Fruit fly (Drosophila melanogaster) whole organism, prepupa: Measurements from ENCODE around the gene Rtca.

Experiments
- Blimp-1 ChIP-seq: fragments of 200-800 bp; sonication (Bioruptor generic); optimal IDR thresholded peaks from 3 replicates; lab custom pipeline; 2017; ENCODE audit warnings: missing biosample characterization, missing genetic modification characterization, mild to moderate bottlenecking, moderate library complexity, missing genetic modification reagents
- CG10631 ChIP-seq: fragments of 200-800 bp; sonication (Bioruptor generic); optimal IDR thresholded peaks from 2 replicates; lab custom pipeline; 2016; ENCODE audit warnings: missing biosample characterization, missing genetic modification characterization
- CG11294 ChIP-seq: fragments of 200-800 bp; sonication (Bioruptor generic); IDR thresholded peaks from 2 replicates; pipeline ENCODE4 v1.3.6; 2022; ENCODE audit warnings: missing biosample characterization, missing genetic modification characterization
- CG11762 ChIP-seq: fragments of 200-800 bp; sonication (Bioruptor generic); optimal IDR thresholded peaks from 3 replicates; lab custom pipeline; 2016; ENCODE audit warnings: missing biosample characterization, missing genetic modification characterization; ENCODE audit not compliant: insufficient read depth
- CG11902 ChIP-seq: fragments of 200-800 bp; sonication (Bioruptor generic); optimal IDR thresholded peaks from 3 replicates; lab custom pipeline; 2016; ENCODE audit warnings: missing biosample characterization, missing genetic modification characterization
- CG1621 ChIP-seq: fragments of 200-800 bp; sonication (Bioruptor generic); optimal IDR thresholded peaks from 3 replicates; lab custom pipeline; 2018; ENCODE audit warnings: missing biosample characterization, mild to moderate bottlenecking, missing genetic modification characterization
- CG16779 ChIP-seq: fragments of 200-800 bp; sonication (Bioruptor generic); optimal IDR thresholded peaks from 3 replicates; lab custom pipeline; 2017; ENCODE audit warnings: missing biosample characterization, mild to moderate bottlenecking, missing genetic modification characterization
- CG3032 ChIP-seq: fragments of 200-800 bp; optimal IDR thresholded peaks from 2 replicates; lab custom pipeline; 2019; ENCODE audit warnings: missing biosample characterization, mild to moderate bottlenecking, missing genetic modification characterization, moderate library complexity
- CG31627 ChIP-seq: fragments of 200-800 bp; sonication (Bioruptor generic); optimal IDR thresholded peaks from 3 replicates; lab custom pipeline; 2016; ENCODE audit warnings: missing biosample characterization, missing genetic modification characterization
- CG34406 ChIP-seq: fragments of 200-800 bp; sonication (Bioruptor generic); optimal IDR thresholded peaks from 3 replicates; lab custom pipeline; 2016; ENCODE audit warnings: missing biosample characterization, missing genetic modification characterization
- CG3919 ChIP-seq: fragments of 200-800 bp; sonication (Bioruptor generic); optimal IDR thresholded peaks from 3 replicates; lab custom pipeline; 2016; ENCODE audit warnings: missing biosample characterization, missing genetic modification characterization
- CG4318 ChIP-seq: fragments of 200-800 bp; sonication (Bioruptor generic); optimal IDR thresholded peaks from 3 replicates; lab custom pipeline; 2017; ENCODE audit warnings: missing biosample characterization, mild to moderate bottlenecking, missing genetic modification characterization
- CG6792 ChIP-seq: fragments of 200-800 bp; sonication (Bioruptor generic); optimal IDR thresholded peaks from 3 replicates; lab custom pipeline; 2016; ENCODE audit warnings: missing biosample characterization, missing genetic modification characterization
- CG6808 ChIP-seq: fragments of 200-800 bp; sonication (Bioruptor generic); optimal IDR thresholded peaks from 3 replicates; lab custom pipeline; 2017; ENCODE audit warnings: missing biosample characterization, missing genetic modification characterization, mild to moderate bottlenecking, moderate library complexity, missing genetic modification reagents
- CG6854 ChIP-seq: fragments of 200-800 bp; sonication (Bioruptor generic); optimal IDR thresholded peaks from 2 replicates; lab custom pipeline; 2017; ENCODE audit warnings: missing biosample characterization, mild to moderate bottlenecking, missing genetic modification characterization
- CG7368 ChIP-seq: fragments of 200-800 bp; sonication (Bioruptor generic); optimal IDR thresholded peaks from 3 replicates; lab custom pipeline; 2016; ENCODE audit warnings: missing biosample characterization, missing genetic modification characterization
- CG8119 ChIP-seq: fragments of 200-800 bp; sonication (Bioruptor generic); IDR thresholded peaks from 3 replicates; pipeline ENCODE4 v1.3.6; 2022; ENCODE audit warnings: missing biosample characterization, missing genetic modification characterization
- CG8319 ChIP-seq: fragments of 200-800 bp; sonication (Bioruptor generic); optimal IDR thresholded peaks from 3 replicates; lab custom pipeline; 2016; ENCODE audit warnings: missing biosample characterization, missing genetic modification characterization
- CG8632 ChIP-seq: fragments of 200-800 bp; sonication (Bioruptor generic); optimal IDR thresholded peaks from 3 replicates; lab custom pipeline; 2016; ENCODE audit warnings: missing biosample characterization, missing genetic modification characterization
- Eip78C ChIP-seq: fragments of 200-800 bp; sonication (Bioruptor generic); peaks from one replicate; lab custom pipeline; 2016; ENCODE audit warnings: missing biosample characterization, missing genetic modification characterization
- Ets96B ChIP-seq: fragments of 200-800 bp; optimal IDR thresholded peaks from 2 replicates; lab custom pipeline; 2019; ENCODE audit warnings: missing biosample characterization, mild to moderate bottlenecking, missing genetic modification characterization, moderate library complexity
- Hr4 ChIP-seq: fragments of 200-800 bp; sonication (Bioruptor generic); optimal IDR thresholded peaks from 3 replicates; lab custom pipeline; 2016; ENCODE audit warnings: missing biosample characterization, missing genetic modification characterization
- Lpt ChIP-seq: fragments of 200-800 bp; sonication (Bioruptor generic); optimal IDR thresholded peaks from 3 replicates; lab custom pipeline; 2016; ENCODE audit warnings: missing biosample characterization, missing genetic modification characterization
- Met ChIP-seq: fragments of 200-800 bp; sonication (Bioruptor generic); optimal IDR thresholded peaks from 3 replicates; lab custom pipeline; 2016; ENCODE audit warnings: missing biosample characterization, missing genetic modification characterization
- Smox ChIP-seq: fragments of 200-800 bp; sonication (Bioruptor generic); optimal IDR thresholded peaks from 3 replicates; lab custom pipeline; 2016; ENCODE audit warnings: missing biosample characterization, missing genetic modification characterization
- Sox102F ChIP-seq: fragments of 200-800 bp; sonication (Bioruptor generic); optimal IDR thresholded peaks from 2 replicates; lab custom pipeline; 2016; ENCODE audit warnings: missing biosample characterization, mild to moderate bottlenecking, missing genetic modification characterization
- Sox14 ChIP-seq: fragments of 200-800 bp; sonication (Bioruptor generic); optimal IDR thresholded peaks from 3 replicates; lab custom pipeline; 2016; ENCODE audit warnings: missing biosample characterization, missing genetic modification characterization
- Sox15 ChIP-seq: fragments of 200-800 bp; sonication (Bioruptor generic); optimal IDR thresholded peaks from 3 replicates; lab custom pipeline; 2016; ENCODE audit warnings: missing biosample characterization, missing genetic modification characterization
- achi ChIP-seq: fragments of 200-800 bp; sonication (Bioruptor generic); optimal IDR thresholded peaks from 3 replicates; lab custom pipeline; 2016; ENCODE audit warnings: missing biosample characterization, missing genetic modification characterization
- acj6 ChIP-seq: fragments of 200-800 bp; sonication (Bioruptor generic); optimal IDR thresholded peaks from 3 replicates; lab custom pipeline; 2016; ENCODE audit warnings: missing biosample characterization, missing genetic modification characterization
- cyc ChIP-seq: fragments of 200-800 bp; sonication (Bioruptor generic); optimal IDR thresholded peaks from 3 replicates; lab custom pipeline; 2016; ENCODE audit warnings: missing biosample characterization, missing genetic modification characterization
- dac ChIP-seq: fragments of 200-800 bp; sonication (Bioruptor generic); optimal IDR thresholded peaks from 2 replicates; lab custom pipeline; 2017; ENCODE audit warnings: missing biosample characterization, mild to moderate bottlenecking, missing genetic modification characterization
- dsx ChIP-seq: fragments of 200-800 bp; optimal IDR thresholded peaks from 3 replicates; lab custom pipeline; 2019; ENCODE audit warnings: missing biosample characterization, mild to moderate bottlenecking, missing genetic modification characterization, moderate library complexity; ENCODE audit not compliant: poor library complexity, severe bottlenecking
- eg ChIP-seq: fragments of 200-800 bp; sonication (Bioruptor generic); IDR thresholded peaks from 3 replicates; pipeline ENCODE4 v1.3.6; 2022; ENCODE audit warnings: missing biosample characterization, missing genetic modification characterization
- esn ChIP-seq: fragments of 200-800 bp; sonication (Bioruptor generic); optimal IDR thresholded peaks from 2 replicates; lab custom pipeline; 2016; ENCODE audit warnings: missing biosample characterization, mild to moderate bottlenecking, missing genetic modification characterization, moderate library complexity
- fd85E ChIP-seq: fragments of 200-800 bp; sonication (Bioruptor generic); optimal IDR thresholded peaks from 3 replicates; lab custom pipeline; 2016; ENCODE audit warnings: missing biosample characterization, missing genetic modification characterization
- fkh ChIP-seq: fragments of 200-800 bp; sonication (Bioruptor generic); optimal IDR thresholded peaks from 3 replicates; lab custom pipeline; 2017; ENCODE audit warnings: missing biosample characterization, mild to moderate bottlenecking, missing genetic modification characterization, moderate library complexity
- lz ChIP-seq: fragments of 200-800 bp; sonication (Bioruptor generic); optimal IDR thresholded peaks from 3 replicates; lab custom pipeline; 2016; ENCODE audit warnings: missing biosample characterization, missing genetic modification characterization
- net ChIP-seq: fragments of 200-800 bp; sonication (Bioruptor generic); optimal IDR thresholded peaks from 3 replicates; lab custom pipeline; 2016; ENCODE audit warnings: missing biosample characterization, missing genetic modification characterization
- pdm3 ChIP-seq: fragments of 200-800 bp; sonication (Bioruptor generic); optimal IDR thresholded peaks from 3 replicates; lab custom pipeline; 2016; ENCODE audit warnings: missing biosample characterization, missing genetic modification characterization
- spab ChIP-seq: fragments of 200-800 bp; sonication (Bioruptor generic); optimal IDR thresholded peaks from 2 replicates; lab custom pipeline; 2017; ENCODE audit warnings: missing biosample characterization, mild to moderate bottlenecking, missing genetic modification characterization, missing genetic modification reagents
- ss ChIP-seq, 2 experiments: fragments of 200-800 bp; sonication (Bioruptor generic); optimal IDR thresholded peaks; 2 replicates in 1 of 2; 3 replicates in 1 of 2; lab custom pipeline; 2017 to 2018; ENCODE audit warnings: mild to moderate bottlenecking in 2 of 2, missing biosample characterization in 2 of 2, missing genetic modification characterization in 2 of 2, moderate library complexity in 1 of 2
- svp ChIP-seq: fragments of 200-800 bp; sonication (Bioruptor generic); peaks from one replicate; lab custom pipeline; 2016; ENCODE audit warnings: missing biosample characterization, missing genetic modification characterization

Gene Rtca

dm6 chrX:2121716-2122601, 49.7 kb downstream of the Rtca start (continued):
- TF ChIP-seq Hr4 (peak; percentile 71), Sox15 (GFP tag; lab: Kevin White, UChicago) (peak; percentile 56), esn (GFP tag; lab: Kevin White, UChicago) (peak; percentile 72), eg (GFP tag; lab: Robert Waterston, UW) (peak; percentile 60; the same call in 2 of the 3 replicates), CG31627 (peak; percentile 68), svp (GFP tag; lab: Kevin White, UChicago) (peak; percentile 94), CG8632 (peak; percentile 68), CG3919 (GFP tag; lab: Kevin White, UChicago) (peak; percentile 74), cyc (GFP tag; lab: Kevin White, UChicago) (peak; percentile 70), CG6808 (peak; percentile 74), ss (GFP tag; optimal IDR thresholded peaks at IDR 0.05; lab: Kevin White, UChicago) (peak; percentile 66 to 73), fkh (GFP tag; lab: Kevin White, UChicago) (no peak), acj6 (peak; percentile 73), Lpt (GFP tag; lab: Kevin White, UChicago) (peak; percentile 34), CG6854 (GFP tag; lab: Kevin White, UChicago) (no peak), dac (GFP tag; lab: Kevin White, UChicago) (peak; percentile 33)
- TF ChIP-seq, all 60 proteins: peak for 53

- peak; percentile 91 for TF ChIP-seq eg (GFP tag; lab: Robert Waterston, UW)
- no peak for TF ChIP-seq CG11902 (GFP tag; lab: Kevin White, UChicago)
- TF ChIP-seq achi (GFP tag; lab: Kevin White, UChicago) = no peak
- TF ChIP-seq CG3919 (GFP tag; lab: Kevin White, UChicago) = peak; percentile 20
- peak; percentile 79 for TF ChIP-seq dac (GFP tag; lab: Kevin White, UChicago)
- peak; percentile 88 for TF ChIP-seq Ets96B (tag; lab: Kevin White, UChicago)
- TF ChIP-seq spab = no peak
- TF ChIP-seq Blimp-1 (GFP tag; lab: Kevin White, UChicago) = peak; percentile 30
- peak; percentile 88 for TF ChIP-seq CG1621
- peak; percentile 76 for TF ChIP-seq CG3032 (tag; lab: Kevin White, UChicago)
- peak; percentile 3 for TF ChIP-seq CG4318 (GFP tag; lab: Kevin White, UChicago)
- TF ChIP-seq CG6808 = peak; percentile 76
- TF ChIP-seq Smox (GFP tag; lab: Kevin White, UChicago) = peak; percentile 52
- peak; percentile 77 for TF ChIP-seq dsx
- TF ChIP-seq cyc (GFP tag; lab: Kevin White, UChicago) = peak; percentile 47
- peak; percentile 75 for TF ChIP-seq net (GFP tag; lab: Kevin White, UChicago)
- peak; percentile 9 for TF ChIP-seq CG8319 (GFP tag; lab: Kevin White, UChicago)
- peak; percentile 13 for TF ChIP-seq CG34406 (GFP tag; lab: Kevin White, UChicago)
- no peak for TF ChIP-seq CG8632
- TF ChIP-seq CG31627 = peak; percentile 23
- peak; percentile 51 for TF ChIP-seq pdm3 (GFP tag; lab: Kevin White, UChicago)
- peak; percentile 36; the same call in 1 of the 2 replicates for TF ChIP-seq CG11294 (GFP tag; lab: Robert Waterston, UW)
- peak; percentile 62 for TF ChIP-seq Met
- TF ChIP-seq CG6792 (GFP tag; lab: Kevin White, UChicago) = no peak
- peak; percentile 78; the same call in 2 of the 3 replicates for TF ChIP-seq CG8119 (GFP tag; lab: Robert Waterston, UW)
- TF ChIP-seq Sox15 (GFP tag; lab: Kevin White, UChicago) = no peak
- peak; percentile 72 for TF ChIP-seq fd85E (GFP tag; lab: Kevin White, UChicago)
- peak; percentile 67 for TF ChIP-seq CG6854 (GFP tag; lab: Kevin White, UChicago)
- TF ChIP-seq Sox14 (GFP tag; lab: Kevin White, UChicago) = peak; percentile 64
- peak; percentile 87 for TF ChIP-seq Eip78C (GFP tag; lab: Kevin White, UChicago)
- TF ChIP-seq CG10631 = peak; percentile 16
- peak; percentile 45 for TF ChIP-seq Sox102F
- peak; percentile 60 for TF ChIP-seq CG7368 (GFP tag; lab: Kevin White, UChicago)
- peak; percentile 94 for TF ChIP-seq Lpt (GFP tag; lab: Kevin White, UChicago)
- peak; percentile 75 for TF ChIP-seq svp (GFP tag; lab: Kevin White, UChicago)
- TF ChIP-seq lz = peak; percentile 15
- peak; percentile 37 for TF ChIP-seq acj6
- peak; percentile 51 for TF ChIP-seq fkh (GFP tag; lab: Kevin White, UChicago)
- peak; percentile 61 for TF ChIP-seq CG16779
- peak; percentile 38 for TF ChIP-seq CG11762
These were observed 51.1 kb downstream of the Rtca start, which contains the start of gene ph-d for dm6 chrX:2123013-2123964. Gene ph-d, minus strand, starts transcription at chrX:2123286.
